Fruit fly (Drosophila melanogaster) whole organism, embryonic: Measurements from ENCODE around the gene D.

Source experiments
- CG8478 ChIP-seq: fragments of >200 bp; optimal IDR thresholded peaks from 2 replicates; lab custom pipeline; 2018
- Ets65A ChIP-seq: fragments of 200-800 bp; sonication (Bioruptor generic); peaks from one replicate; lab custom pipeline; 2016; ENCODE audit warnings: missing biosample characterization, missing genetic modification characterization
- Med ChIP-seq: fragments of 200-800 bp; sonication (Bioruptor generic); peaks from one replicate; lab custom pipeline; 2016; ENCODE audit warnings: missing biosample characterization, missing genetic modification characterization, mild to moderate bottlenecking, inconsistent platforms, moderate library complexity
- Nf-YB ChIP-seq: fragments of 200-800 bp; sonication (Bioruptor generic); optimal IDR thresholded peaks from 3 replicates; lab custom pipeline; 2019; ENCODE audit warnings: missing biosample characterization, mild to moderate bottlenecking, missing genetic modification characterization, moderate library complexity
- slou ChIP-seq: fragments of 200-800 bp; sonication (Bioruptor generic); optimal IDR thresholded peaks from 3 replicates; lab custom pipeline; 2016; ENCODE audit warnings: missing biosample characterization, missing genetic modification characterization

Gene D

dm6 chr3L:14125616-14126015 lies 52.8 kb downstream of the D start:
- TF ChIP-seq Med (GFP tag; lab: Kevin White, UChicago) = peak; percentile 11
- TF ChIP-seq slou (GFP tag; lab: Kevin White, UChicago) = no peak
- TF ChIP-seq Ets65A (GFP tag; lab: Kevin White, UChicago) = peak; percentile 66
- peak; percentile 46 for TF ChIP-seq CG8478 (lab: Kevin White, UChicago)
- TF ChIP-seq Nf-YB = peak; percentile 11
